Worm (Caenorhabditis elegans): ENCODE measurements around the gene col-17.
"Not testable (repeated sequence)": the region's sequence is repeated elsewhere in the genome, so short reads cannot be mapped to it uniquely, and the experiment has no call there.

DNA sequence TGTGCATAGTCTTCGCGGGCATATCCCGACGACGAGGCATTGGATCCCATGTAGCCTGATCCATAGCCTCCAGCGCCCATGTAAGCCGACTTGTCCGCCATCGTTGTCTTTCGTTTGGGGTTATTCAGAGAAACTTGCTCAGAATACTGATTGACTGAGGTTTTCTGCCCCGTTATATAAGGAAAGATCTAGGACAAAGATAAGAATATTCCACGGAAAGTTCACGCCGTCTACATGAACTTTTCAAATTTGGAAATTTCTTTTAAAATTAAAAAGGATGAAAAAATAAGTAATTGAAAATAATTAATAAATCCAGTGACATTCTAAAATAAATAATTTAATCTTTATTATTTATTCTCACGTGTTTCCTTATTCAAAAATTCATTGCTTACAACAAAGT, 7.1 kb downstream of the col-17 start, which contains the start of the genes nspd-5 and F11G11.4:
- TF ChIP-seq ref-1 (GFP tag; conservative IDR thresholded peaks at IDR 0.05); flt-1 (GFP tag; IDR thresholded peaks at IDR 0.05); tab-1 (GFP tag; IDR thresholded peaks at IDR 0.05); klf-2 (GFP tag; conservative IDR thresholded peaks at IDR 0.05); ztf-23 (GFP tag; IDR thresholded peaks at IDR 0.05); ztf-29 (GFP tag; IDR thresholded peaks at IDR 0.05); cog-1 (tag; optimal IDR thresholded peaks at IDR 0.05): not testable (repeated sequence)
